Fruit fly (Drosophila melanogaster): ENCODE measurements around the gene CG33946.

Gene CG33946

dm6 chr3L:6261230-6261629, 40.9 kb downstream of the CG33946 start:
- TF ChIP-seq dac (GFP tag; optimal IDR thresholded peaks at IDR 0.05) (no peak), fd59A (GFP tag; optimal IDR thresholded peaks at IDR 0.05) (no peak), Eip93F (GFP tag; optimal IDR thresholded peaks at IDR 0.05) (no peak), CG11762 (GFP tag; optimal IDR thresholded peaks at IDR 0.05; ENCODE audit: insufficient read depth) (no peak), Sox15 (GFP tag; optimal IDR thresholded peaks at IDR 0.05) (no peak)

dm6 chr3L:6262076-6262504, 41.7 kb downstream of the CG33946 start:
- TF ChIP-seq fd59A (GFP tag; optimal IDR thresholded peaks at IDR 0.05): no peak
- no peak for TF ChIP-seq Met (GFP tag; optimal IDR thresholded peaks at IDR 0.05)
- TF ChIP-seq eg (GFP tag; IDR thresholded peaks at IDR 0.05): no peak
- no peak for TF ChIP-seq Hr4 (GFP tag; optimal IDR thresholded peaks at IDR 0.05)
- TF ChIP-seq Sox14 (GFP tag; optimal IDR thresholded peaks at IDR 0.05): no peak

DNA sequence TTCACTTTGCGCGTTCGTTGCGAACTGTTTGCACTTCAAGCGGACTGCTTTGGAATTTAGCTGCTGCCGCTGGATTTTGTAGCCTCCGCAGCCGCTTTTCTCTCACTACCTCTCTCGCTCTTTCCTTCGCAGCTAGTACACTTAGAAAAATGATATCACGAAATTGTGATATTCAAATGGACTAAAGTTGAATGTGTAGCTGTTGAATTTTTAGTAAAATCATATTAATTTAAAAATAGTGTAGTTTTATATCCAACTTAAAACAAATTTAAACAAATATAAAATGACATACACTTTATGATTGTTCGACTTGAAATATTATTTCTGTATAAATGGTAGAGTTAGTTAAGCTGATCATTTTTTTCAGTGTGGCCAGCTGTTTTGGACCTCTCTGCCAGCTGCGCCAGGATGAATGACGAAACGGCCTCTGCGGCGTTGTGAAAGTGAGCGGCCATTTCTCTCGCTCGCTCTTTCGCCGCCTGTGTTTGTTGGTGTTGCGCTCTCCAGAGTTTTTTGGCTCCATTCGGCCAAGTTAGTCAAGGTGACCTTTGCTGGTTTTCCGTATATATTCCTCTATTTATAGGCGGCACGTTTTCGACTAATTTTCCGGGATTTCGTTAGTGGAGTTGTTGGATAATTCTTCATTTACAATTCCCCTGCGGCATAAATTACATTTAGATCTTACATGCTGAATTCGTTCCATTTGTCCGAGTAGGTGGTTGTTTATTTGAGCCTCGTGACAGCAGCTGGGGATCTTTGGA, 42.4 kb downstream of the CG33946 start, which contains the start of gene Ldh:
Ldh (minus strand) TSS at position 51 of the 761 bp plus-strand sequence.
- TF ChIP-seq CG16779 (tag; optimal IDR thresholded peaks at IDR 0.05) (peak; percentile 90), Sox102F (GFP tag; optimal IDR thresholded peaks at IDR 0.05) (peak; percentile 98), Eip75B (GFP tag; optimal IDR thresholded peaks at IDR 0.05) (peak; percentile 95), Gug (GFP tag; IDR thresholded peaks at IDR 0.05) (peak; percentile 92), CG7368 (GFP tag; optimal IDR thresholded peaks at IDR 0.05) (peak; percentile 88), spab (GFP tag; optimal IDR thresholded peaks at IDR 0.05) (peak; percentile 67), esn (GFP tag; optimal IDR thresholded peaks at IDR 0.05) (peak; percentile 99), Smox (GFP tag; optimal IDR thresholded peaks at IDR 0.05) (peak; percentile 98), vri (GFP tag; optimal IDR thresholded peaks at IDR 0.05) (peak; percentile 93), CG11294 (GFP tag; IDR thresholded peaks at IDR 0.05) (peak; percentile 71), svp (GFP tag) (peak; percentile 99), acj6 (GFP tag; optimal IDR thresholded peaks at IDR 0.05) (peak; percentile 97), CG4318 (GFP tag; optimal IDR thresholded peaks at IDR 0.05) (peak; percentile 96), topi (GFP tag; optimal IDR thresholded peaks at IDR 0.05) (peak; percentile 98), Met (GFP tag; optimal IDR thresholded peaks at IDR 0.05) (peak; percentile 98), cyc (GFP tag; optimal IDR thresholded peaks at IDR 0.05) (peak; percentile 95), Eip93F (GFP tag; optimal IDR thresholded peaks at IDR 0.05) (peak; percentile 92), CG31627 (GFP tag; optimal IDR thresholded peaks at IDR 0.05) (peak; percentile 95), dac (GFP tag; optimal IDR thresholded peaks at IDR 0.05) (peak; percentile 91), Ets21C (GFP tag; optimal IDR thresholded peaks at IDR 0.05) (peak; percentile 86), CG9139 (GFP tag; optimal IDR thresholded peaks at IDR 0.05) (peak; percentile 79), CG32006 (GFP tag; optimal IDR thresholded peaks at IDR 0.05) (peak; percentile 99), achi (GFP tag; optimal IDR thresholded peaks at IDR 0.05) (peak; percentile 96), Eip78C (GFP tag) (peak; percentile 100), Ets96B (tag; optimal IDR thresholded peaks at IDR 0.05) (peak; percentile 84), Blimp-1 (GFP tag; optimal IDR thresholded peaks at IDR 0.05) (peak; percentile 89), salr (GFP tag; optimal IDR thresholded peaks at IDR 0.05) (peak; percentile 71 to 97), Sox15 (GFP tag; optimal IDR thresholded peaks at IDR 0.05) (peak; percentile 91), CG15336 (GFP tag; IDR thresholded peaks at IDR 0.05) (peak; percentile 99), CG6854 (GFP tag; optimal IDR thresholded peaks at IDR 0.05) (peak; percentile 96), CG6792 (GFP tag; optimal IDR thresholded peaks at IDR 0.05) (peak; percentile 95), Sox14 (GFP tag; optimal IDR thresholded peaks at IDR 0.05) (peak; percentile 95), CG10669 (GFP tag; optimal IDR thresholded peaks at IDR 0.05) (peak; percentile 89), CG3919 (GFP tag; optimal IDR thresholded peaks at IDR 0.05) (peak; percentile 95), CG6276 (GFP tag; optimal IDR thresholded peaks at IDR 0.05) (peak; percentile 96), eg (GFP tag; IDR thresholded peaks at IDR 0.05) (peak; percentile 95), lz (GFP tag; optimal IDR thresholded peaks at IDR 0.05) (peak; percentile 97), fd59A (GFP tag; optimal IDR thresholded peaks at IDR 0.05) (peak; percentile 86), Hr4 (GFP tag; optimal IDR thresholded peaks at IDR 0.05) (peak; percentile 98), pdm3 (GFP tag; optimal IDR thresholded peaks at IDR 0.05) (peak; percentile 96), OdsH (GFP tag; optimal IDR thresholded peaks at IDR 0.05) (peak; percentile 96), CG8632 (GFP tag; optimal IDR thresholded peaks at IDR 0.05) (peak; percentile 97), CG3032 (tag; optimal IDR thresholded peaks at IDR 0.05) (peak; percentile 95), CG8119 (GFP tag; IDR thresholded peaks at IDR 0.05) (peak; percentile 99)

Data from whole organism, prepupa.